Fruit fly (Drosophila melanogaster) whole organism, pupa: ENCODE measurements around the gene Obp83g.

Experiments
- CG10348 ChIP-seq: fragments of 200-800 bp; sonication (Bioruptor generic); IDR thresholded peaks from 2 replicates; pipeline ENCODE4 v1.3.6; 2022; ENCODE audit warnings: missing biosample characterization, missing genetic modification characterization
- CG32121 ChIP-seq: fragments of 200-800 bp; sonication (Bioruptor generic); IDR thresholded peaks from 2 replicates; pipeline ENCODE4 v1.3.6; 2022; ENCODE audit warnings: missing biosample characterization, missing genetic modification characterization
- CG4496 ChIP-seq: fragments of 200-800 bp; sonication (Bioruptor generic); IDR thresholded peaks from 3 replicates; pipeline ENCODE4 v1.3.6; 2022; ENCODE audit warnings: missing biosample characterization, missing genetic modification characterization
- CG8301 ChIP-seq: fragments of 200-800 bp; sonication (Bioruptor generic); optimal IDR thresholded peaks from 2 replicates; lab custom pipeline; 2018; ENCODE audit warnings: missing biosample characterization, mild to moderate bottlenecking, missing genetic modification characterization
- CG9948 ChIP-seq: fragments of 200-800 bp; sonication (Bioruptor generic); optimal IDR thresholded peaks from 2 replicates; lab custom pipeline; 2018; ENCODE audit warnings: missing biosample characterization, mild to moderate bottlenecking, missing genetic modification characterization, moderate library complexity
- D1 ChIP-seq: fragments of 200-800 bp; sonication (Bioruptor generic); optimal IDR thresholded peaks from 2 replicates; lab custom pipeline; 2018; ENCODE audit warnings: missing biosample characterization, mild to moderate bottlenecking, missing genetic modification characterization, moderate library complexity
- Snoo ChIP-seq: fragments of 200-800 bp; sonication (Bioruptor generic); optimal IDR thresholded peaks from 3 replicates; lab custom pipeline; 2017; ENCODE audit warnings: missing biosample characterization, mild to moderate bottlenecking, missing genetic modification characterization, inconsistent platforms
- fd96Ca ChIP-seq: fragments of 200-800 bp; sonication (Bioruptor generic); IDR thresholded peaks from 3 replicates; pipeline ENCODE4 v1.3.6; 2022; ENCODE audit warnings: missing biosample characterization, missing genetic modification characterization
- gl ChIP-seq: fragments of 200-800 bp; sonication (Bioruptor generic); optimal IDR thresholded peaks from 2 replicates; lab custom pipeline; 2018; ENCODE audit warnings: missing biosample characterization, mild to moderate bottlenecking, missing genetic modification characterization

DNA sequence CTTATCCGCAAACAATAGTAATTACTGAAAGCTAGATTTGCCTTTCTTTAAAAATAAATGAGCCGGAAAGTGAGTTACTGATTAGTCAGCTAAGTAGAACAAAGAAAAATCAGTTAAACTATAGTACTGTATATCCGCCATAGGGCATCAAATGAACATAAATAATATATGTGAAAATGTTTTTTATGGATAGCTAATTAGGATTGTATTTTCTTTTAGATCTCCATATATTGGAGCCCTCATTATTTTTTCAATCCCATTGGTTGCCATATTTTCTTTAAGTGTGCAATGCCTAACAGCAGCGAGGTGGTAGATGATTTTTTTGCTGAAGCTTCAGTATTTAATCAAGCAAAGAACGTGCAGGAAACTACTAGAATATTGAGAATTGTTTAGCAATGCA is 4.3 kb downstream of the Obp83g start, which contains the start of gene Obp83cd:
- no peak for TF ChIP-seq Snoo (tag; lab: Kevin White, UChicago)
- no peak for TF ChIP-seq fd96Ca (GFP tag; lab: Robert Waterston, UW)
- TF ChIP-seq CG9948 (tag; lab: Kevin White, UChicago): peak; percentile 43
- no peak for TF ChIP-seq gl (tag; lab: Kevin White, UChicago)
- peak; percentile 58 for TF ChIP-seq CG8301 (tag; lab: Kevin White, UChicago)
- TF ChIP-seq D1 (tag; lab: Kevin White, UChicago): no peak
- TF ChIP-seq CG32121 (GFP tag; lab: Robert Waterston, UW): peak; percentile 23; the same call in 1 of the 2 replicates
- TF ChIP-seq CG4496 (GFP tag; lab: Robert Waterston, UW): peak; percentile 70; the same call in 2 of the 3 replicates
- no peak for TF ChIP-seq CG10348
